Fruit fly (Drosophila melanogaster): Measurements from ENCODE around the gene CG15892.

CG15892 gene

DNA sequence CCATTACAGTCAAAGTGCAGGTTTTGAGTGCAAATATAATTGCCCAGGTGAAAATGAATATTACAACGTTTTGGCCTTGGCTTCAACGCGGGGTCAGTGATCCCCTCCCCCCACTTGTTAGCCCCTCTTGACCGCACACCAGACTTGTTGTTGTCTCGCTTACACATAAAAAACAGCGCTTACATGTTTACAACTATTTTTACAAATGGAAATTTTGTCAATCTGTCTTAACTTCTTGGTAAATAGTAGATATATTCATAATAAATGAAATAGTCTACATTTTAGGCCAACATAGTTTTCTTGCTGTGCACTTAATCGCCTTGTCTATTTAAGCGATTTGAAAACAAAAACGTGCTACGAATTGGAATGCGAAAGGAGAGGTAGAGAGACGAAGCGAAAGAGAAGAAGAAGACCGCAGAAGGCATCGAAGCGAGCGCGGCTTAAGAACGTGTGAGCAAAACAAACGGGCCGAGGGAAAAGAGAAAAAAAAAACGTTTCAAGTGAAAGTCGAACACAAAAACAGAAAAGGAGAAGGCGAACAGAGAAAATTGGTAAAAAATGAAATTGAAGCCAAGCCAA is 45.9 kb upstream of the CG15892 start (continued):
- TF ChIP-seq CG9817 (tag; optimal IDR thresholded peaks at IDR 0.05) (peak; percentile 63), gem (tag; optimal IDR thresholded peaks at IDR 0.05) (peak; percentile 71), CG11398 (GFP tag; optimal IDR thresholded peaks at IDR 0.05) (peak; percentile 5), schlank (tag; optimal IDR thresholded peaks at IDR 0.05) (peak; percentile 19), zen2 (GFP tag; IDR thresholded peaks at IDR 0.05; ENCODE audit: partially characterized antibody) (no peak), CG6683 (GFP tag; optimal IDR thresholded peaks at IDR 0.05) (peak; percentile 10), Oli (tag; optimal IDR thresholded peaks at IDR 0.05) (peak; percentile 30), cas (GFP tag; IDR thresholded peaks at IDR 0.05) (no peak), wdn (GFP tag; IDR thresholded peaks at IDR 0.05) (no peak), CG3995 (GFP tag; optimal IDR thresholded peaks at IDR 0.05) (no peak), Adf1 (GFP tag; IDR thresholded peaks at IDR 0.05) (no peak; the same call in 1 of the 2 replicates), CG4820 (GFP tag; optimal IDR thresholded peaks at IDR 0.05) (peak; percentile 19), sr (GFP tag; IDR thresholded peaks at IDR 0.05) (no peak), cad (GFP tag; optimal IDR thresholded peaks at IDR 0.05) (no peak), exex (tag; optimal IDR thresholded peaks at IDR 0.05) (peak; percentile 24), CG10959 (GFP tag; IDR thresholded peaks at IDR 0.05) (no peak), Dad (GFP tag; optimal IDR thresholded peaks at IDR 0.05) (no peak), Hsf (GFP tag; optimal IDR thresholded peaks at IDR 0.05) (peak; percentile 41), CG18764 (GFP tag; optimal IDR thresholded peaks at IDR 0.05) (peak; percentile 12), tx (GFP tag; optimal IDR thresholded peaks at IDR 0.05) (no peak), Rfx (GFP tag; IDR thresholded peaks at IDR 0.05) (peak; percentile 70), CG32532 (GFP tag; IDR thresholded peaks at IDR 0.05) (peak; percentile 73), jumu (GFP tag; optimal IDR thresholded peaks at IDR 0.05) (no peak), CrebB (tag; optimal IDR thresholded peaks at IDR 0.05) (peak; percentile 42), ro (GFP tag; IDR thresholded peaks at IDR 0.05) (no peak), Xrp1 (GFP tag; IDR thresholded peaks at IDR 0.05) (peak; percentile 75), CG18011 (GFP tag; optimal IDR thresholded peaks at IDR 0.05) (no peak), Deaf1 (tag; optimal IDR thresholded peaks at IDR 0.05) (peak; percentile 15), CG14860 (GFP tag; IDR thresholded peaks at IDR 0.05; ENCODE audit: partially characterized antibody) (no peak), da (GFP tag; optimal IDR thresholded peaks at IDR 0.05) (no peak), tll (GFP tag; optimal IDR thresholded peaks at IDR 0.05) (no peak), CG31388 (GFP tag; optimal IDR thresholded peaks at IDR 0.05) (no peak), C15 (GFP tag; IDR thresholded peaks at IDR 0.05) (0 out of 3 replicates have a peak, but pooled peaks have one; percentile 39), repo (GFP tag; optimal IDR thresholded peaks at IDR 0.05) (no peak), CG4360 (GFP tag; IDR thresholded peaks at IDR 0.05) (peak; percentile 43; the same call in 1 of the 2 replicates), CG17361 (GFP tag; IDR thresholded peaks at IDR 0.05) (no peak), HLHmδ (GFP tag; optimal IDR thresholded peaks at IDR 0.05) (no peak), ab (GFP tag; optimal IDR thresholded peaks at IDR 0.05) (no peak), gcm2 (GFP tag; optimal IDR thresholded peaks at IDR 0.05) (no peak), CG17186 (GFP tag; optimal IDR thresholded peaks at IDR 0.05) (no peak), Vsx1 (GFP tag; optimal IDR thresholded peaks at IDR 0.05) (no peak), ham (GFP tag; IDR thresholded peaks at IDR 0.05) (peak; percentile 58; the same call in 1 of the 2 replicates), Spps (tag; optimal IDR thresholded peaks at IDR 0.05) (peak; percentile 22), Mad (GFP tag; optimal IDR thresholded peaks at IDR 0.05) (no peak), CG2712 (tag; optimal IDR thresholded peaks at IDR 0.05) (peak; percentile 66), lbe (GFP tag; optimal IDR thresholded peaks at IDR 0.05) (no peak), CG2202 (tag; optimal IDR thresholded peaks at IDR 0.05) (no peak), PHDP (tag; optimal IDR thresholded peaks at IDR 0.05) (peak; percentile 50), CG16863 (GFP tag; optimal IDR thresholded peaks at IDR 0.05) (no peak), luna (GFP tag; optimal IDR thresholded peaks at IDR 0.05) (no peak), shn (GFP tag; optimal IDR thresholded peaks at IDR 0.05) (peak; percentile 24)
